Fruit fly (Drosophila melanogaster): Measurements from ENCODE around the gene CG42853.

- TF ChIP-seq h (optimal IDR thresholded peaks at IDR 0.05) = no peak
- TF ChIP-seq psq (optimal IDR thresholded peaks at IDR 0.05) = no peak
- no peak for TF ChIP-seq ttk (optimal IDR thresholded peaks at IDR 0.05)
Measured at dm6 chr3L:18096726-18097125, 25.1 kb downstream of the CG42853 start.

Measured in Kc167 (cell line).